Worm (Caenorhabditis elegans) whole organism, mixed stage, embryonic: ENCODE results near the gene srbc-60.

Experiments used
- M03D4.4 ChIP-seq: sonication (generic microtip); optimal IDR thresholded peaks from 2 replicates; lab custom pipeline; 2017; ENCODE audit warnings: mild to moderate bottlenecking, missing genetic modification characterization, missing compliant biosample characterization
- bed-3 ChIP-seq: fragments of 200-800 bp; sonication (Bioruptor generic); optimal IDR thresholded peaks from 3 replicates; lab custom pipeline; 2018; ENCODE audit warnings: mild to moderate bottlenecking, missing genetic modification characterization, moderate library complexity, missing compliant biosample characterization
- blmp-1 ChIP-seq: fragments of 150-350 bp; optimal IDR thresholded peaks from 2 replicates; lab custom pipeline; 2014; ENCODE audit warnings: missing biosample characterization, missing genetic modification characterization
- ceh-39 ChIP-seq: fragments of 150-350 bp; optimal IDR thresholded peaks from 2 replicates; lab custom pipeline; 2014; ENCODE audit warnings: missing biosample characterization, missing genetic modification characterization
- ceh-43 ChIP-seq: fragments of 200-800 bp; sonication (Bioruptor generic); optimal IDR thresholded peaks from 2 replicates; lab custom pipeline; 2018; ENCODE audit warnings: mild to moderate bottlenecking, missing genetic modification characterization, moderate library complexity, missing compliant biosample characterization
- ceh-83 ChIP-seq: fragments of 200-800 bp; sonication (Bioruptor generic); optimal IDR thresholded peaks from 2 replicates; lab custom pipeline; 2018; ENCODE audit warnings: mild to moderate bottlenecking, missing genetic modification characterization, missing compliant biosample characterization
- ces-1 ChIP-seq: fragments of 150-350 bp; optimal IDR thresholded peaks from 2 replicates; lab custom pipeline; 2014; ENCODE audit warnings: missing biosample characterization, missing genetic modification reagents, missing genetic modification characterization
- elt-1 ChIP-seq: sonication (generic microtip); optimal IDR thresholded peaks from 2 replicates; lab custom pipeline; 2017; ENCODE audit warnings: missing genetic modification characterization, mild to moderate bottlenecking, missing compliant biosample characterization, antibody characterized with exemption, moderate library complexity, borderline replicate concordance; ENCODE audit not compliant: insufficient read depth
- elt-3 ChIP-seq: fragments of 150-350 bp; optimal IDR thresholded peaks from 2 replicates; lab custom pipeline; 2014; ENCODE audit warnings: missing biosample characterization, missing genetic modification characterization
- flh-1 ChIP-seq: fragments of 200-800 bp; sonication (Bioruptor generic); optimal IDR thresholded peaks from 2 replicates; lab custom pipeline; 2018; ENCODE audit warnings: mild to moderate bottlenecking, missing genetic modification characterization, moderate library complexity, missing compliant biosample characterization
- hlh-1 ChIP-seq: fragments of 150-350 bp; optimal IDR thresholded peaks from 2 replicates; lab custom pipeline; 2014; ENCODE audit warnings: missing biosample characterization, missing genetic modification reagents, missing genetic modification characterization
- lin-13 ChIP-seq: fragments of 150-350 bp; optimal IDR thresholded peaks from 2 replicates; lab custom pipeline; 2014; ENCODE audit warnings: missing biosample characterization, missing genetic modification characterization
- lin-32 ChIP-seq: fragments of 200-800 bp; sonication (Bioruptor generic); optimal IDR thresholded peaks from 2 replicates; lab custom pipeline; 2018; ENCODE audit warnings: mild to moderate bottlenecking, missing genetic modification characterization, missing compliant biosample characterization
- lsy-2 ChIP-seq: fragments of 150-350 bp; optimal IDR thresholded peaks from 2 replicates; lab custom pipeline; 2014; ENCODE audit warnings: missing biosample characterization, missing genetic modification characterization
- mab-5 ChIP-seq: fragments of 150-350 bp; optimal IDR thresholded peaks from 2 replicates; lab custom pipeline; 2014; ENCODE audit warnings: missing biosample characterization, missing genetic modification characterization
- nhr-12 ChIP-seq: fragments of 150-350 bp; optimal IDR thresholded peaks from 2 replicates; lab custom pipeline; 2014; ENCODE audit warnings: missing biosample characterization, missing genetic modification characterization
- nhr-2 ChIP-seq: fragments of 150-350 bp; optimal IDR thresholded peaks from 2 replicates; lab custom pipeline; 2014; ENCODE audit warnings: missing biosample characterization, missing genetic modification characterization
- nhr-237 ChIP-seq: fragments of 150-350 bp; optimal IDR thresholded peaks from 2 replicates; lab custom pipeline; 2014; ENCODE audit warnings: missing biosample characterization, missing genetic modification characterization
- nhr-28 ChIP-seq: fragments of 150-350 bp; optimal IDR thresholded peaks from 2 replicates; lab custom pipeline; 2014; ENCODE audit warnings: missing biosample characterization, missing genetic modification characterization
- nhr-76 ChIP-seq: sonication (generic microtip); optimal IDR thresholded peaks from 2 replicates; lab custom pipeline; 2017; ENCODE audit warnings: missing biosample characterization, missing genetic modification characterization
- pha-4 ChIP-seq: fragments of 150-350 bp; optimal IDR thresholded peaks from 2 replicates; lab custom pipeline; 2018; ENCODE audit warnings: missing biosample characterization, missing genetic modification reagents, missing genetic modification characterization
- sem-2 ChIP-seq: fragments of 200-800 bp; sonication (Bioruptor generic); optimal IDR thresholded peaks from 2 replicates; lab custom pipeline; 2018; ENCODE audit warnings: mild to moderate bottlenecking, missing genetic modification characterization, missing compliant biosample characterization
- sptf-1 ChIP-seq: sonication (generic microtip); optimal IDR thresholded peaks from 2 replicates; lab custom pipeline; 2017; ENCODE audit warnings: mild to moderate bottlenecking, missing genetic modification characterization, moderate library complexity, missing compliant biosample characterization
- tbx-8 ChIP-seq: fragments of 200-800 bp; sonication (Bioruptor generic); optimal IDR thresholded peaks from 2 replicates; lab custom pipeline; 2018; ENCODE audit warnings: mild to moderate bottlenecking, missing genetic modification characterization, moderate library complexity, missing compliant biosample characterization
- unc-120 ChIP-seq: sonication (generic microtip); optimal IDR thresholded peaks from 2 replicates; lab custom pipeline; 2017; ENCODE audit warnings: missing genetic modification characterization, missing compliant biosample characterization; ENCODE audit not compliant: poor library complexity, severe bottlenecking
- unc-39 ChIP-seq: fragments of 150-350 bp; optimal IDR thresholded peaks from 2 replicates; lab custom pipeline; 2014; ENCODE audit warnings: missing biosample characterization, missing genetic modification characterization
- unc-62 ChIP-seq: fragments of 150-350 bp; optimal IDR thresholded peaks from 2 replicates; lab custom pipeline; 2014; ENCODE audit warnings: missing biosample characterization, missing genetic modification reagents, missing genetic modification characterization
- zip-8 ChIP-seq: fragments of 150-350 bp; optimal IDR thresholded peaks from 2 replicates; lab custom pipeline; 2014; ENCODE audit warnings: missing biosample characterization, missing genetic modification characterization
- ztf-11 ChIP-seq: fragments of 150-350 bp; optimal IDR thresholded peaks from 2 replicates; lab custom pipeline; 2014; ENCODE audit warnings: missing biosample characterization, missing genetic modification characterization

The srbc-60 gene

DNA sequence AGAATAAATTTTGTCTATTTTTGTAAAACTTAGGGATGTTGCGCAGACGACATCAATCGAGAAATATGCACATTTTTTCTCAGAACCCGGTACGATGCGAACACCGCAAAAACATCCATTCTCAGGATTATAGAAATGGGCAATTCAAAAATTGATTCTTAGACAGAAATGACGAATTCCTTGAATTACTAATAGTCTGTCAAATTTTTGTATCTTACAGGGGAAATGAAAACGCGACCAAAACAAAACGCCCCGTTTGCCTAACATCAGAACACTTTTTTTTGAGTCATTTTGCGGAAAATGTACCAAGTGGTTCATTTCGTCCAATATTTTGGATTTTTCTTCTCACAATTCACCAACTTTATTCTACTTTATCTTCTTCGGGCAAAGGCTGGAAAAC is 36.8 kb upstream of the srbc-60 start, which contains the start of gene str-134:
str-134 (plus strand) TSS at position 301 of the 400 bp plus-strand sequence.
- TF ChIP-seq ceh-39 (tag; lab: Kevin White, UChicago) (no peak), elt-3 (tag; lab: Kevin White, UChicago) (no peak), elt-1 (tag; lab: Kevin White, UChicago) (no peak), pha-4 (tag; lab: Kevin White, UChicago) (no peak), hlh-1 (tag; lab: Kevin White, UChicago) (no peak), unc-62 (GFP tag; lab: Kevin White, UChicago) (no peak), unc-120 (tag; lab: Kevin White, UChicago) (no peak), tbx-8 (GFP tag; lab: Kevin White, UChicago) (no peak), zip-8 (tag; lab: Kevin White, UChicago) (no peak), ztf-11 (no peak)

DNA sequence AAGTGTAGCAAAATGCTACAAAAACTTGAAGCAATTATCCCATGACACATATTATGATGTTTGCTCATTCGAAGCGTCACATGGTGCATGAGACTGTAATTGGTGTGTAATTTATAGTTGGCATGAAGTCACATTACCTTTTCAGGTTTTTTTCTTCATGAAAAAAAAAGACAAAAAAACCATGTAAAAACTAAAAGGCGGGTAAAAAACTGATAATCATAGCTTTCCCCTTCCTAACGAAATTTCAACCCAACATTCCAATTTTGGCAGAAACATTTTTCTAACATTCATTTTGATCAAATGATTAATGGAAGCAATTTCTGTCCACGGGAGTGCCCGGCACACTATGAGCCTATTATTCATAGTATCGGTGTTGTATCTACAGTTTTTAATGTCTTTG is 32.1 kb upstream of the srbc-60 start, which contains the start of gene sri-4:
sri-4 (plus strand) TSS at position 301 of the 400 bp plus-strand sequence.
- TF ChIP-seq lin-13 (tag; lab: Kevin White, UChicago): no peak
- no peak for TF ChIP-seq nhr-12 (tag; lab: Kevin White, UChicago)
- no peak for TF ChIP-seq ces-1 (GFP tag; lab: Kevin White, UChicago)
- no peak for TF ChIP-seq mab-5
- TF ChIP-seq tbx-8 (GFP tag; lab: Kevin White, UChicago): no peak
- no peak for TF ChIP-seq nhr-2
- no peak for TF ChIP-seq blmp-1
- TF ChIP-seq lsy-2 (tag; lab: Kevin White, UChicago): no peak
- TF ChIP-seq unc-62 (GFP tag; lab: Kevin White, UChicago): no peak
- TF ChIP-seq zip-8 (tag; lab: Kevin White, UChicago): no peak
- no peak for TF ChIP-seq sem-2
- TF ChIP-seq elt-3 (tag; lab: Kevin White, UChicago): no peak
- TF ChIP-seq nhr-237 (tag; lab: Kevin White, UChicago): no peak
- no peak for TF ChIP-seq hlh-1 (tag; lab: Kevin White, UChicago)
- no peak for TF ChIP-seq nhr-28 (tag; lab: Kevin White, UChicago)
- TF ChIP-seq ceh-83 (GFP tag; lab: Kevin White, UChicago): no peak
- no peak for TF ChIP-seq M03D4.4 (tag; lab: Kevin White, UChicago)
- TF ChIP-seq nhr-76 (tag; lab: Kevin White, UChicago): no peak
- no peak for TF ChIP-seq sptf-1 (tag; lab: Kevin White, UChicago)
- TF ChIP-seq, all 35 proteins: peak for 0

DNA sequence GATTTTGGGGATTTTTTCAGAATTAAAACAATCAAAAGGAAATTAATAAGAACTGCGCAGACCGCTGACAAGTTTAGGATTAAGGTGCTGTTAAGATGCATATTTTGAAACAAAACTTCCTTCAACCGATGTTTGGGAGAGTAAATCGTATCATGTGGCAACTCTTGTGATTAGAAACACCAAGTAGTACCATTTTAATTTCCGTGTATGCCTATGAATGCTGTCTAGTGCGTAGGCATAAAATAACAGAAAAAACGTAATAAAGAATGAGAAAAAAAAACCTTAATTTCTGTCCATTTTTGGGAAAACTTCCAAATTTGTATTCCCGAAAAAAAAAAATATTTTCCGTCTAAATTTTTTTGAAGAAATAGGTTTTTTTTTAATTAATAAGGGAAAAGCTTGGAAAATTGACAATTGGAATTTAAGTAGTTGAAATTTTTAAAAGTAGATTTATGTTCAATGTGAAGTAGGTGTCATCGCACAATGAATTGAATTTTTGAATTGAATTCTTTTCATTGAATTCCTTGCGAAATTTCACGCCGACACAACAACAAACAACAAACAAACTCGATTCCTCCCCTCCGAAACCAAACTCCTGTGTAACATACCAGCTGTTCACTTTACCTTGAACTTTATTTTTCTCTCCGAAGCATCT is 27.3 kb upstream of the srbc-60 start, which contains the start of the genes str-262 and srp-1:
str-262 (minus strand) TSS at position 101 of the 655 bp plus-strand sequence.
srp-1 (plus strand) TSS at position 605 of the 655 bp plus-strand sequence.
- TF ChIP-seq elt-1 (tag; lab: Kevin White, UChicago): no peak
- TF ChIP-seq hlh-1 (tag; lab: Kevin White, UChicago): peak; percentile 71
- no peak for TF ChIP-seq flh-1
- TF ChIP-seq, all 35 proteins: peak for 1

- TF ChIP-seq ceh-43 (GFP tag; lab: Kevin White, UChicago) (no peak), ces-1 (GFP tag; lab: Kevin White, UChicago) (no peak), unc-120 (tag; lab: Kevin White, UChicago) (no peak), unc-39 (tag; lab: Kevin White, UChicago) (no peak), nhr-2 (no peak), nhr-28 (tag; lab: Kevin White, UChicago) (no peak), unc-62 (GFP tag; lab: Kevin White, UChicago) (no peak), tbx-8 (GFP tag; lab: Kevin White, UChicago) (no peak), lsy-2 (tag; lab: Kevin White, UChicago) (no peak)
These were observed 23.9 kb upstream of the srbc-60 start, which contains the start of gene str-20 for ce11 chrV:756169-756568. Gene str-20, plus strand, starts transcription at chrV:756469.

DNA sequence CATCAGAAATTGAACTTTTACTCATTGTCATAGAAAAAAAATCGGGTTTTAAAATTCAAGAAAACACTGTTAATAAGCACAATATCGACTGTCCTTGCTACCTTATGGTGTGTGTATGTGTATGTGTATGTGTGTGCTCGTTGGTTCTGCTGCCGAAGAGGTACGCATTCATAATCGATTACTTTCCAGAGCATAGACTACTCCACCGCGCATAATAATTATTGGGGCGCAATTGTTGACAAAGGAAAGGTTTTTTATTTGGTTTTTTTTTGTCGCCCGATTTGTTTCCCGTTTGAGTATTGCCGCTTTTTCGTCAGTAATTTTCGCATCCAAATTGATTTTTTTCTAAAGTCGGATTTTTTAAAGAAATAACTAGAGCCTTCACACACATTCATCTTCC is 18.9 kb upstream of the srbc-60 start, which contains the start of gene C05E4.15:
C05E4.15 (minus strand) TSS at position 101 of the 400 bp plus-strand sequence.
- TF ChIP-seq bed-3 (GFP tag; lab: Kevin White, UChicago) (no peak), ceh-43 (GFP tag; lab: Kevin White, UChicago) (no peak), M03D4.4 (tag; lab: Kevin White, UChicago) (no peak), nhr-76 (tag; lab: Kevin White, UChicago) (no peak), ztf-11 (no peak), ceh-83 (GFP tag; lab: Kevin White, UChicago) (no peak), lsy-2 (tag; lab: Kevin White, UChicago) (no peak), zip-8 (tag; lab: Kevin White, UChicago) (no peak), lin-32 (GFP tag; lab: Kevin White, UChicago) (no peak), hlh-1 (tag; lab: Kevin White, UChicago) (no peak), elt-3 (tag; lab: Kevin White, UChicago) (no peak), unc-120 (tag; lab: Kevin White, UChicago) (no peak), nhr-28 (tag; lab: Kevin White, UChicago) (no peak), nhr-2 (no peak), blmp-1 (no peak), pha-4 (tag; lab: Kevin White, UChicago) (no peak), ces-1 (GFP tag; lab: Kevin White, UChicago) (no peak)
